Fruit fly (Drosophila melanogaster): ENCODE data around the gene CG33689.

CG33689 gene

dm6 chr3L:16157251-16158190 lies 42.5 kb upstream of the CG33689 start (continued):
- no peak for TF ChIP-seq CG9797 (GFP tag; optimal IDR thresholded peaks at IDR 0.05)
- no peak for TF ChIP-seq Usf (GFP tag; optimal IDR thresholded peaks at IDR 0.05)
- TF ChIP-seq Lpt (GFP tag; optimal IDR thresholded peaks at IDR 0.05), result no peak
- no peak for TF ChIP-seq yki (optimal IDR thresholded peaks at IDR 0.05)
- TF ChIP-seq Hey (tag; optimal IDR thresholded peaks at IDR 0.05), result no peak
- no peak for TF ChIP-seq pb (GFP tag; optimal IDR thresholded peaks at IDR 0.05)
- TF ChIP-seq Ssrp (tag; optimal IDR thresholded peaks at IDR 0.05), result peak; percentile 62
- no peak for TF ChIP-seq CG5180 (GFP tag; optimal IDR thresholded peaks at IDR 0.05)
- no peak for TF ChIP-seq fru (optimal IDR thresholded peaks at IDR 0.05)
- TF ChIP-seq CG10431 (GFP tag; optimal IDR thresholded peaks at IDR 0.05), result no peak
- no peak for TF ChIP-seq CG9215 (GFP tag; IDR thresholded peaks at IDR 0.05)
- peak; percentile 12 for TF ChIP-seq nau (GFP tag; optimal IDR thresholded peaks at IDR 0.05)
- TF ChIP-seq Pdp1 (GFP tag; optimal IDR thresholded peaks at IDR 0.05), result peak; percentile 57 to 74
- no peak for TF ChIP-seq CG10321 (GFP tag; IDR thresholded peaks at IDR 0.05)
- TF ChIP-seq CG16815 (GFP tag; optimal IDR thresholded peaks at IDR 0.05), result no peak
- TF ChIP-seq ranshi (GFP tag; IDR thresholded peaks at IDR 0.05), result 0 out of 2 replicates have a peak, but pooled peaks have one; percentile 8
- no peak for TF ChIP-seq Doc3 (GFP tag; IDR thresholded peaks at IDR 0.05; ENCODE audit: partially characterized antibody)
- peak; percentile 60 for TF ChIP-seq Xbp1 (GFP tag; optimal IDR thresholded peaks at IDR 0.05)
- TF ChIP-seq chm (GFP tag; IDR thresholded peaks at IDR 0.05), result no peak
- TF ChIP-seq sisA (GFP tag; IDR thresholded peaks at IDR 0.05), result peak; percentile 44
- no peak for TF ChIP-seq luna (GFP tag; optimal IDR thresholded peaks at IDR 0.05)
- TF ChIP-seq croc (GFP tag; conservative IDR thresholded peaks at IDR 0.05), result no peak; the same call in 2 of the 3 replicates
- no peak for TF ChIP-seq MBD-R2 (GFP tag; IDR thresholded peaks at IDR 0.05)
- no peak for TF ChIP-seq mirr (GFP tag; optimal IDR thresholded peaks at IDR 0.05)
- TF ChIP-seq CG34422 (GFP tag; IDR thresholded peaks at IDR 0.05), result 0 out of 3 replicates have a peak, but pooled peaks have one; percentile 8
- TF ChIP-seq Asciz (GFP tag; optimal IDR thresholded peaks at IDR 0.05), result peak; percentile 47
- TF ChIP-seq cas (GFP tag; IDR thresholded peaks at IDR 0.05), result no peak
- no peak for TF ChIP-seq stwl (tag; optimal IDR thresholded peaks at IDR 0.05)
- peak; percentile 36 for TF ChIP-seq Atf-2 (GFP tag; optimal IDR thresholded peaks at IDR 0.05)
- TF ChIP-seq CG12236 (GFP tag; optimal IDR thresholded peaks at IDR 0.05), result peak; percentile 3
- peak; percentile 16 for TF ChIP-seq CG3065 (GFP tag; optimal IDR thresholded peaks at IDR 0.05)
- peak; percentile 45 for TF ChIP-seq CG1602 (GFP tag; optimal IDR thresholded peaks at IDR 0.05)
- peak; percentile 51 for TF ChIP-seq Chrac-16 (GFP tag; optimal IDR thresholded peaks at IDR 0.05)
- no peak for TF ChIP-seq CG31388 (GFP tag; optimal IDR thresholded peaks at IDR 0.05)
- no peak for TF ChIP-seq kni (GFP tag; optimal IDR thresholded peaks at IDR 0.05)
- TF ChIP-seq Hsf (GFP tag; optimal IDR thresholded peaks at IDR 0.05), result peak; percentile 49
- no peak for TF ChIP-seq CG14965 (GFP tag; optimal IDR thresholded peaks at IDR 0.05; ENCODE audit: borderline replicate concordance)
- peak; percentile 65 for TF ChIP-seq CG18262 (tag; optimal IDR thresholded peaks at IDR 0.05)
- peak; percentile 3 for TF ChIP-seq D19B (GFP tag; optimal IDR thresholded peaks at IDR 0.05)
- no peak for TF ChIP-seq CG17802 (tag; optimal IDR thresholded peaks at IDR 0.05)
- no peak for TF ChIP-seq sna (GFP tag; IDR thresholded peaks at IDR 0.05; ENCODE audit: partially characterized antibody)
- TF ChIP-seq salm (tag; optimal IDR thresholded peaks at IDR 0.05), result no peak
- TF ChIP-seq fd64A (GFP tag; optimal IDR thresholded peaks at IDR 0.05), result no peak
